Fruit fly (Drosophila melanogaster): ENCODE measurements around the gene spi.

spi gene

DNA sequence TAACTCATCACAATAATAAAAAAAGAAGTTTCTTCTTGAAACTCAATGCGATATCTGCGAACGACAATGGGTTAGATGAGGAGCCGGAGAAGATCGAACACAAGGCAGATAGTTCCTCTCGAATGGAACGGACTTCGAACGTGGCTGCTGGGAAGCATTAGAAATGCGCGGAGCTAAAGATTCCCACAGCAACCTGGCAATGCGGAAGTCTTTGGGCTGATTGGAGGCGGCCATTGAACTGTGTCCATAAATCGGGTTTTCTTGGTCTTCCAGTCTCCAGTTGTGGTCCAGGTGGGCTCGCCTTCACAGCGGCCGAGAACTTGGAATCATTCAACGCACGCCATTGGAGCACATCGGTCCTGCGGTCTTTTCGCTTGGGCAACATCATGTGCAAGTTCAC, 36.8 kb downstream of the spi start, which contains the start of gene CG13081:
TSS of gene CG13081 (plus strand) at position 301 of the 400 bp plus-strand sequence.
- TF ChIP-seq ems (GFP tag; optimal IDR thresholded peaks at IDR 0.05): no peak
- no peak for TF ChIP-seq Dp (GFP tag; optimal IDR thresholded peaks at IDR 0.05)
- no peak for TF ChIP-seq vfl (GFP tag; optimal IDR thresholded peaks at IDR 0.05)
- no peak for TF ChIP-seq Atf3 (GFP tag; optimal IDR thresholded peaks at IDR 0.05)
- TF ChIP-seq CG4707 (GFP tag; optimal IDR thresholded peaks at IDR 0.05): no peak
- no peak for TF ChIP-seq CG3065 (GFP tag; optimal IDR thresholded peaks at IDR 0.05)
- TF ChIP-seq Xbp1 (GFP tag; optimal IDR thresholded peaks at IDR 0.05): no peak
- no peak for TF ChIP-seq peb (GFP tag; IDR thresholded peaks at IDR 0.05)
- no peak for TF ChIP-seq Neu2 (GFP tag; optimal IDR thresholded peaks at IDR 0.05; ENCODE audit: borderline replicate concordance)

- TF ChIP-seq CG10654 (GFP tag; optimal IDR thresholded peaks at IDR 0.05) (no peak), Sry-β (GFP tag; optimal IDR thresholded peaks at IDR 0.05) (peak; percentile 1), ranshi (GFP tag; IDR thresholded peaks at IDR 0.05) (0 out of 2 replicates have a peak, but pooled peaks have one; percentile 6), CG6854 (GFP tag; optimal IDR thresholded peaks at IDR 0.05) (no peak), CG5245 (GFP tag; optimal IDR thresholded peaks at IDR 0.05) (peak; percentile 36), kni (GFP tag; optimal IDR thresholded peaks at IDR 0.05) (peak; percentile 73), Gug (GFP tag; IDR thresholded peaks at IDR 0.05) (no peak), bigmax (GFP tag; optimal IDR thresholded peaks at IDR 0.05) (no peak), Spps (tag; optimal IDR thresholded peaks at IDR 0.05) (peak; percentile 75), CG2120 (GFP tag; optimal IDR thresholded peaks at IDR 0.05) (no peak), Doc3 (GFP tag; IDR thresholded peaks at IDR 0.05; ENCODE audit: partially characterized antibody) (no peak), CG31441 (GFP tag; IDR thresholded peaks at IDR 0.05) (peak; percentile 63), peb (GFP tag; IDR thresholded peaks at IDR 0.05) (0 out of 2 replicates have a peak, but pooled peaks have one; percentile 38), gem (tag; optimal IDR thresholded peaks at IDR 0.05) (peak; percentile 76), CG11398 (GFP tag; optimal IDR thresholded peaks at IDR 0.05) (no peak), pan (optimal IDR thresholded peaks at IDR 0.05) (no peak), pan (GFP tag; optimal IDR thresholded peaks at IDR 0.05 in 1 of 2, IDR thresholded peaks at IDR 0.05 in 1 of 2) (no peak), ci (GFP tag; IDR thresholded peaks at IDR 0.05) (peak; percentile 54; the same call in 2 of the 3 replicates), bowl (GFP tag; IDR thresholded peaks at IDR 0.05) (no peak), Nf-YC (tag; optimal IDR thresholded peaks at IDR 0.05) (no peak), tll (GFP tag; optimal IDR thresholded peaks at IDR 0.05) (no peak), klu (GFP tag; IDR thresholded peaks at IDR 0.05) (no peak), CG1647 (GFP tag; optimal IDR thresholded peaks at IDR 0.05) (no peak), CG4820 (GFP tag; optimal IDR thresholded peaks at IDR 0.05) (peak; percentile 61), h (optimal IDR thresholded peaks at IDR 0.05) (no peak), CG4328 (GFP tag; optimal IDR thresholded peaks at IDR 0.05) (no peak), nau (GFP tag; optimal IDR thresholded peaks at IDR 0.05) (no peak), Sox102F (GFP tag; optimal IDR thresholded peaks at IDR 0.05) (peak; percentile 42), CG14014 (GFP tag; IDR thresholded peaks at IDR 0.05) (no peak), Hr51 (GFP tag; optimal IDR thresholded peaks at IDR 0.05) (peak in 1 of 2 experiments; percentile 2), CG2678 (tag; optimal IDR thresholded peaks at IDR 0.05) (peak; percentile 66), CG12391 (tag; optimal IDR thresholded peaks at IDR 0.05) (peak; percentile 55), Pdp1 (GFP tag; optimal IDR thresholded peaks at IDR 0.05) (peak; percentile 13 to 23), CG10543 (GFP tag; optimal IDR thresholded peaks at IDR 0.05) (no peak), CG7839 (tag; optimal IDR thresholded peaks at IDR 0.05) (peak; percentile 59), H2.0 (GFP tag; IDR thresholded peaks at IDR 0.05) (no peak), CG11456 (GFP tag; IDR thresholded peaks at IDR 0.05) (no peak), CG7357 (GFP tag; IDR thresholded peaks at IDR 0.05) (no peak), CG6765 (GFP tag; optimal IDR thresholded peaks at IDR 0.05) (no peak), wor (GFP tag; IDR thresholded peaks at IDR 0.05) (no peak), ERR (GFP tag; optimal IDR thresholded peaks at IDR 0.05) (no peak)
These were observed 39.2 kb downstream of the spi start, which contains the start of gene CG13082 for dm6 chr2L:19537779-19538456. Gene CG13082 (plus strand): TSS chr2L:19538425.
